Worm (Caenorhabditis elegans): ENCODE data around the gene aqp-7.
A peak's percentile ranks its signal among the peaks of the same experiment; 100 is the strongest.

aqp-7 gene

DNA sequence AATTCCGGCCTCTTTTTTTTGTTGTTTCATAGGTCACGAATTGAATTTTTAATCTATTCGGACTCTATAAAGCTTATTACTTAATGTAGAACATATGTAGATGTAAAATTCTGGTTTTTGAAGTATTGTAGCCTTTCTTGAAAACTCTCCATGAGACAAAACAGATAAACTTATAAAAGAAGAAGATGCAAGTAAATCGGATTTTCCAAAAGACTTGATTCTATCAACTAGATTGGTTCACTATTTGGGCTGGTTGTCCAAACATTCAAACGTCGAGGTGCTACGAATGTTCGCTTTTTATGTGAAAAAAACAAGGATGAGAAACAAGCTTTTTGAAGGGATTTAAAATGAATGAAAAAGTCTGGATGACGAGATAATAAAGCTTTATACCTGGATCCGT, 15.2 kb downstream of the aqp-7 start:
- TF ChIP-seq F23B12.7 (tag; optimal IDR thresholded peaks at IDR 0.05; ENCODE audit: insufficient read depth), result no peak

DNA sequence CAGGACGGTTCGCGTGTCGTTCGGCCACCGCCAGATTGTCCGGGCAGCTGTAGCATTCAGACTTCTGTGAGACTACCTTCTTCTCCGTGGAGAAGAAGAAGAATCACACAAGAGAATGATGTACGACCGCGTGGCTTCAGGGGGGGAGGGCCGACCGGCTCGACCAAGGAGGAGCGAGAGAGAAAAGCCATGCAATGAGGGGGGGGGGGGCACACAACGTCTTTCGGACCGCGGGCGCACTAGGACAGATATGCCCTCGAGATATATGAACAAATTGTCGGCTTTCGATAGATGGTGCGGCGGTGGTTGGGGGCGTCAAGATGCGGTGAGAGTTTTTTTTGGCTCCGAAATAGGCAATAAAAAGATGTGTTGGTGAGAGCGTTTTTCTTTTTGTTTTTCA, 15.7 kb downstream of the aqp-7 start:
- no peak for TF ChIP-seq tlf-1 (GFP tag; optimal IDR thresholded peaks at IDR 0.05)
- no peak for TF ChIP-seq rcor-1 (GFP tag; IDR thresholded peaks at IDR 0.05)
- TF ChIP-seq lin-40 (tag; optimal IDR thresholded peaks at IDR 0.05), result no peak
- no peak for TF ChIP-seq him-1 (tag; optimal IDR thresholded peaks at IDR 0.05)
- no peak for TF ChIP-seq nfyb-1 (GFP tag; IDR thresholded peaks at IDR 0.05)
- no peak for TF ChIP-seq tbp1 (GFP tag; optimal IDR thresholded peaks at IDR 0.05)
- no peak for TF ChIP-seq cebp-2 (GFP tag; IDR thresholded peaks at IDR 0.05)
- no peak for TF ChIP-seq cebp-1 (GFP tag; IDR thresholded peaks at IDR 0.05)
- peak; percentile 20 for TF ChIP-seq cebp-1 (tag; optimal IDR thresholded peaks at IDR 0.05)
- TF ChIP-seq zfh-2 (GFP tag; conservative IDR thresholded peaks at IDR 0.05), result peak; percentile 94

DNA sequence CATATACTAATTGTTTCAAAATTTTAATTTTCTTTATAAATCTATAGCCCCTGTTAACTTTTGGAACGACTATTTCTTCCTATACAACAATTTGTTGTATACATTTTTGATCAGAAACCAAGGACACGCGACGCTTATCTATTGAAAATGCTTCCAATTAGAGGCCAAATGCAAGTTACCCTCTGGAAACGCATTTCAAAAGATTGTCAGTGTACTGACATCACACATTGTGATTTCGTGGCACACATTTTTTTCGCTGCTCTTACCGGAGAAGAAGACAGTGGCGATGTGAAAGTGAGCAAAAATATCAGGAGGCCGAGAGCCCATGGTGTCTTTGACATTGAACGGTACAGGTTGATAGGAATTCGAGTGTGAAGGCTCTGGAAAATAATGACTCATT, 20.6 kb downstream of the aqp-7 start, which contains the start of gene cnnm-3:
Gene cnnm-3 (minus strand): TSS at position 382 of the 400 bp plus-strand sequence.
- TF ChIP-seq nhr-80 (tag; optimal IDR thresholded peaks at IDR 0.05) (peak; percentile 67), him-1 (tag; optimal IDR thresholded peaks at IDR 0.05) (no peak), let-607 (tag; optimal IDR thresholded peaks at IDR 0.05) (peak in 1 of 2 experiments; percentile 2)

DNA sequence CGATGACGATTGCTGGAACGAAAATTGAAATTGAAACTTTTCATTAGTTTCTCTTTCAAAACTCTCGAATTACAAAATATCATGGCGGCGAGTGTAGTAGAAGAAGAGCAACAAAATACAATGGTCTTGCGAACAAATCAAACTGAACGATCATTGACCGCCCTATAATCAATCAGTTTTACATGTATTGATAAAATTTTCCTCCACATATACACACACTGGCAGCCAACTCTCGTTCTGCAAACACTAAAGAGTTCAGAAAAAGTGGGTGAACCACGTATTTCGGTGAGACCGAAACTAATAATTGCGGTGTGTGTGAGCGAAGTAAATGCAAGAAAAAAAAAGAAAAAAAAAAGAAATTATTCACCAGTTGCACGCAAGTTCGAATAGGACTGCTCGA, 22.4 kb downstream of the aqp-7 start:
- no peak for TF ChIP-seq ztf-28 (GFP tag; IDR thresholded peaks at IDR 0.05)
- 0 out of 2 replicates have a peak, but pooled peaks have one; percentile 30 for TF ChIP-seq dox-1 (GFP tag; IDR thresholded peaks at IDR 0.05)
- TF ChIP-seq nhr-80 (tag; optimal IDR thresholded peaks at IDR 0.05), result peak; percentile 53
- no peak for TF ChIP-seq cebp-1 (GFP tag; IDR thresholded peaks at IDR 0.05)
- no peak for TF ChIP-seq cebp-1 (tag; optimal IDR thresholded peaks at IDR 0.05)

DNA sequence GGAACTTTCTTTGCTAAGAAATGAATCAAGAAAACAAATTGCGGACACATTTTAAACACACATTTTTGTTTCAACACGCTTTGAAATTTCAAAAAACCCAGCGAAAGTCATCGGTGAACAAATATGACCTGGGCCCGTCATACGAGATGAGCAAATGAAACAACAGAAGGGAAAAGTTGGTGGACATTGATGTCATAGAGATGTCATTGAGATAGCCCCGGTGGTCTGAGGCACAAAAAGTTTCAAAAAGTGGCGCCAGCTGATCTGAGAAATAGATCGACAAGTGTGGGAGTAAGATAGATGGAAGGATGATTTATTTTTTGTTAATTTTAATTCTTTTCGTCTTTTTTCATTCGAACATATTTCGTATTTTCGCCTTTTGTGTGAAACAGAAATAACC, 23.8 kb downstream of the aqp-7 start:
- TF ChIP-seq ztf-18 (tag; optimal IDR thresholded peaks at IDR 0.05) (no peak), Y79H2A.3 (GFP tag; conservative IDR thresholded peaks at IDR 0.05) (no peak), sea-2 (GFP tag; IDR thresholded peaks at IDR 0.05) (no peak), ztf-25 (GFP tag; IDR thresholded peaks at IDR 0.05) (no peak), somi-1 (GFP tag; optimal IDR thresholded peaks at IDR 0.05) (no peak), hmg-1.2 (GFP tag; IDR thresholded peaks at IDR 0.05) (no peak), rpc-1 (optimal IDR thresholded peaks at IDR 0.05) (no peak), rpc-1 (tag; optimal IDR thresholded peaks at IDR 0.05) (no peak), madf-6 (GFP tag; IDR thresholded peaks at IDR 0.05) (no peak), mxl-1 (tag; optimal IDR thresholded peaks at IDR 0.05) (no peak), ceh-91 (GFP tag; IDR thresholded peaks at IDR 0.05) (no peak), ceh-40 (GFP tag; IDR thresholded peaks at IDR 0.05) (no peak), B0336.3 (GFP tag; IDR thresholded peaks at IDR 0.05) (no peak), pha-4 (tag; optimal IDR thresholded peaks at IDR 0.05) (no peak), xnd-1 (tag; optimal IDR thresholded peaks at IDR 0.05) (no peak), chd-7 (tag; optimal IDR thresholded peaks at IDR 0.05) (no peak), Y95B8A.8 (GFP tag; IDR thresholded peaks at IDR 0.05) (no peak)

DNA sequence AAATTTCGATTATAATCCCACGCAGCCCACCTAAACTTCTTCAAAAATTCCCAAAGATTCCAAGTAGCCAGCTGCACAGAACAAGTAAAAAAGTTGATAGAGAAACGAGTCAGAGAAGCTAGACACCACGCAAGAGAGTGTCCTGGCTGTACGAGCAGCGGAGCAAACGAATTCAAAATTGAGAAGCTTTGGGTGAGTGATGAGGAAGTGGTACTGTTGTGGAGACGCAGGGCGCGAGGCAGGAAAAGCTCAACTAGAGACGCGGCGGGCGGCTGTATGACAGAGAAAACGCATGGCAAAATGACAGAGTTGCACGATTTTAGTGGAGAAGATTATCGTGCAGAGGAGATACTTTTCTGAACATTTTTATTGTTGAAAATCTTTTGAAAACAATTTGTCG, 24.4 kb downstream of the aqp-7 start:
- peak; percentile 67 for TF ChIP-seq nhr-80 (tag; optimal IDR thresholded peaks at IDR 0.05)
- peak; percentile 82; the same call in 1 of the 2 replicates for TF ChIP-seq hmg-1.2 (GFP tag; IDR thresholded peaks at IDR 0.05)
- no peak for TF ChIP-seq Y53G8AR.9 (GFP tag; conservative IDR thresholded peaks at IDR 0.05)
- TF ChIP-seq ets-4 (GFP tag; optimal IDR thresholded peaks at IDR 0.05), result no peak
- no peak for TF ChIP-seq cebp-1 (GFP tag; IDR thresholded peaks at IDR 0.05)
- peak; percentile 39 for TF ChIP-seq cebp-1 (tag; optimal IDR thresholded peaks at IDR 0.05)
- TF ChIP-seq zfh-2 (GFP tag; conservative IDR thresholded peaks at IDR 0.05), result peak; percentile 81
- no peak for TF ChIP-seq attf-3 (GFP tag; conservative IDR thresholded peaks at IDR 0.05)
- TF ChIP-seq lin-40 (tag; optimal IDR thresholded peaks at IDR 0.05), result peak; percentile 29
- no peak for TF ChIP-seq B0336.3 (GFP tag; IDR thresholded peaks at IDR 0.05)
- peak; percentile 50 for TF ChIP-seq K12H6.12 (tag; optimal IDR thresholded peaks at IDR 0.05)
- TF ChIP-seq dox-1 (GFP tag; IDR thresholded peaks at IDR 0.05), result peak; percentile 66; the same call in 1 of the 2 replicates
